Worm (Caenorhabditis elegans) whole organism, L3 larva: ENCODE results near the gene nhr-142.

Source experiments
- R02D3.7 ChIP-seq: fragments of 150-350 bp; optimal IDR thresholded peaks from 2 replicates; lab custom pipeline; 2014; ENCODE audit warnings: missing biosample characterization, missing genetic modification characterization
- ZK546.5 ChIP-seq: sonication (generic microtip); optimal IDR thresholded peaks from 2 replicates; lab custom pipeline; 2017; ENCODE audit warnings: missing biosample characterization, missing genetic modification characterization
- aly-2 ChIP-seq: fragments of 150-350 bp; optimal IDR thresholded peaks from 2 replicates; lab custom pipeline; 2014; ENCODE audit warnings: missing biosample characterization, missing genetic modification characterization
- ama-1 ChIP-seq: fragments of 150-350 bp; optimal IDR thresholded peaks from 2 replicates; lab custom pipeline; 2018
- ceh-16 ChIP-seq: sonication (generic microtip); optimal IDR thresholded peaks from 2 replicates; lab custom pipeline; 2017; ENCODE audit warnings: missing biosample characterization, missing genetic modification characterization
- ceh-28 ChIP-seq: fragments of 150-350 bp; optimal IDR thresholded peaks from 2 replicates; lab custom pipeline; 2014; ENCODE audit warnings: missing biosample characterization, missing genetic modification reagents, missing genetic modification characterization
- ceh-82 ChIP-seq: fragments of 150-350 bp; optimal IDR thresholded peaks from 2 replicates; lab custom pipeline; 2014; ENCODE audit warnings: missing biosample characterization, missing genetic modification characterization
- ceh-9 ChIP-seq: sonication (generic microtip); optimal IDR thresholded peaks from 2 replicates; lab custom pipeline; 2018; ENCODE audit warnings: missing biosample characterization, missing genetic modification characterization
- daf-12 ChIP-seq: fragments of 150-350 bp; optimal IDR thresholded peaks from 2 replicates; lab custom pipeline; 2014; ENCODE audit warnings: missing biosample characterization, missing genetic modification reagents, missing genetic modification characterization
- egl-27 ChIP-seq: sonication (generic microtip); optimal IDR thresholded peaks from 4 replicates; lab custom pipeline; 2017; ENCODE audit warnings: missing biosample characterization, missing genetic modification reagents, missing genetic modification characterization
- egl-5 ChIP-seq: fragments of 150-350 bp; optimal IDR thresholded peaks from 2 replicates; lab custom pipeline; 2017; ENCODE audit warnings: missing biosample characterization, missing genetic modification reagents, missing genetic modification characterization, inconsistent platforms
- elt-1 ChIP-seq: fragments of 150-350 bp; optimal IDR thresholded peaks from 2 replicates; lab custom pipeline; 2014; ENCODE audit warnings: missing biosample characterization, missing genetic modification characterization
- elt-2 ChIP-seq: sonication (generic microtip); optimal IDR thresholded peaks from 2 replicates; lab custom pipeline; 2016; ENCODE audit warnings: missing genetic modification reagents, mild to moderate bottlenecking, missing genetic modification characterization, missing compliant biosample characterization
- elt-3 ChIP-seq, 3 experiments: fragments of 150-350 bp in 1 of 3; sonication (generic microtip) in 2 of 3; optimal IDR thresholded peaks; 2 replicates in 2 of 3; 4 replicates in 1 of 3; lab custom pipeline; 2014 to 2017; ENCODE audit warnings: missing biosample characterization in 3 of 3, missing genetic modification characterization in 3 of 3
- eor-1 ChIP-seq, 2 experiments: fragments of 150-350 bp; optimal IDR thresholded peaks; 2 replicates each; lab custom pipeline; 2014 to 2018; ENCODE audit warnings: missing biosample characterization in 2 of 2, missing genetic modification characterization in 2 of 2
- fkh-10 ChIP-seq: sonication (generic microtip); optimal IDR thresholded peaks from 2 replicates; lab custom pipeline; 2017; ENCODE audit warnings: missing biosample characterization, missing genetic modification reagents, missing genetic modification characterization
- fkh-2 ChIP-seq: fragments of 150-350 bp; optimal IDR thresholded peaks from 2 replicates; lab custom pipeline; 2014; ENCODE audit warnings: missing biosample characterization, missing genetic modification reagents, missing genetic modification characterization
- fos-1 ChIP-seq: fragments of 150-350 bp; optimal IDR thresholded peaks from 2 replicates; lab custom pipeline; 2014; ENCODE audit warnings: missing biosample characterization, missing genetic modification characterization
- hmg-11 ChIP-seq: sonication (generic microtip); optimal IDR thresholded peaks from 2 replicates; lab custom pipeline; 2016; ENCODE audit warnings: missing genetic modification characterization, missing compliant biosample characterization
- jun-1 ChIP-seq: fragments of 150-350 bp; optimal IDR thresholded peaks from 2 replicates; lab custom pipeline; 2014; ENCODE audit warnings: missing biosample characterization, missing genetic modification reagents, missing genetic modification characterization
- lin-39 ChIP-seq: fragments of 150-350 bp; optimal IDR thresholded peaks from 2 replicates; lab custom pipeline; 2018; ENCODE audit warnings: missing biosample characterization, missing genetic modification reagents, missing genetic modification characterization
- lsy-12 ChIP-seq: sonication (generic microtip); optimal IDR thresholded peaks from 2 replicates; lab custom pipeline; 2016; ENCODE audit warnings: mild to moderate bottlenecking, missing genetic modification characterization, missing compliant biosample characterization
- mdl-1 ChIP-seq: fragments of 150-350 bp; optimal IDR thresholded peaks from 2 replicates; lab custom pipeline; 2014; ENCODE audit warnings: missing biosample characterization, missing genetic modification characterization
- mml-1 ChIP-seq: fragments of 150-350 bp; sonication (generic microtip); optimal IDR thresholded peaks from 3 replicates; lab custom pipeline; 2014; ENCODE audit warnings: missing biosample characterization, missing genetic modification characterization
- nfya-1 ChIP-seq: sonication (generic microtip); optimal IDR thresholded peaks from 2 replicates; lab custom pipeline; 2017; ENCODE audit warnings: missing genetic modification characterization, mild to moderate bottlenecking, missing compliant biosample characterization, antibody characterized with exemption, moderate library complexity; ENCODE audit not compliant: insufficient read depth
- nhr-11 ChIP-seq: fragments of 150-350 bp; optimal IDR thresholded peaks from 2 replicates; lab custom pipeline; 2014; ENCODE audit warnings: missing biosample characterization, missing genetic modification characterization
- nhr-12 ChIP-seq: fragments of 150-350 bp; optimal IDR thresholded peaks from 2 replicates; lab custom pipeline; 2014; ENCODE audit warnings: missing biosample characterization, missing genetic modification characterization
- nhr-23 ChIP-seq: fragments of 150-350 bp; optimal IDR thresholded peaks from 2 replicates; lab custom pipeline; 2014; ENCODE audit warnings: missing biosample characterization, missing genetic modification reagents, missing genetic modification characterization
- nhr-237 ChIP-seq: fragments of 150-350 bp; optimal IDR thresholded peaks from 2 replicates; lab custom pipeline; 2014; ENCODE audit warnings: missing biosample characterization, missing genetic modification characterization
- nhr-25 ChIP-seq: sonication (generic microtip); optimal IDR thresholded peaks from 2 replicates; lab custom pipeline; 2017; ENCODE audit warnings: missing biosample characterization, missing genetic modification characterization
- nhr-28 ChIP-seq: fragments of 150-350 bp; optimal IDR thresholded peaks from 2 replicates; lab custom pipeline; 2014; ENCODE audit warnings: missing biosample characterization, missing genetic modification characterization
- nhr-43 ChIP-seq: sonication (generic microtip); optimal IDR thresholded peaks from 2 replicates; lab custom pipeline; 2016; ENCODE audit warnings: mild to moderate bottlenecking, missing genetic modification characterization, missing compliant biosample characterization; ENCODE audit not compliant: poor library complexity, severe bottlenecking
- nhr-67 ChIP-seq: fragments of 150-350 bp; optimal IDR thresholded peaks from 2 replicates; lab custom pipeline; 2014; ENCODE audit warnings: missing biosample characterization, missing genetic modification characterization
- nhr-76 ChIP-seq: fragments of 150-350 bp; sonication (generic microtip); optimal IDR thresholded peaks from 5 replicates; lab custom pipeline; 2014; ENCODE audit warnings: missing biosample characterization, missing genetic modification characterization
- nhr-77 ChIP-seq: fragments of 150-350 bp; optimal IDR thresholded peaks from 2 replicates; lab custom pipeline; 2014; ENCODE audit warnings: missing biosample characterization, missing genetic modification characterization
- pha-4 ChIP-seq: fragments of 150-350 bp; optimal IDR thresholded peaks from 2 replicates; lab custom pipeline; 2014; ENCODE audit warnings: missing biosample characterization, missing genetic modification reagents, missing genetic modification characterization
- pqm-1 ChIP-seq: fragments of 150-350 bp; optimal IDR thresholded peaks from 2 replicates; lab custom pipeline; 2017; ENCODE audit warnings: missing biosample characterization, missing genetic modification characterization, inconsistent platforms
- sea-2 ChIP-seq: fragments of 150-350 bp; sonication (generic microtip); optimal IDR thresholded peaks from 4 replicates; lab custom pipeline; 2014; ENCODE audit warnings: missing biosample characterization, missing genetic modification reagents, missing genetic modification characterization
- skn-1 ChIP-seq: fragments of 150-350 bp; optimal IDR thresholded peaks from 2 replicates; lab custom pipeline; 2014; ENCODE audit warnings: missing biosample characterization, missing genetic modification characterization
- snpc-4 ChIP-seq: fragments of 150-350 bp; optimal IDR thresholded peaks from 2 replicates; lab custom pipeline; 2014; ENCODE audit warnings: missing biosample characterization, missing genetic modification characterization
- tbx-2 ChIP-seq: sonication (generic microtip); optimal IDR thresholded peaks from 2 replicates; lab custom pipeline; 2016; ENCODE audit warnings: mild to moderate bottlenecking, missing genetic modification characterization, missing compliant biosample characterization
- unc-62 ChIP-seq: fragments of 150-350 bp; sonication (generic microtip); optimal IDR thresholded peaks from 4 replicates; lab custom pipeline; 2014; ENCODE audit warnings: missing biosample characterization, missing genetic modification reagents, missing genetic modification characterization
- zag-1 ChIP-seq: fragments of 150-350 bp; optimal IDR thresholded peaks from 2 replicates; lab custom pipeline; 2014; ENCODE audit warnings: missing biosample characterization, missing genetic modification characterization
- ztf-11 ChIP-seq: fragments of 150-350 bp; optimal IDR thresholded peaks from 2 replicates; lab custom pipeline; 2014; ENCODE audit warnings: missing biosample characterization, missing genetic modification characterization
- ztf-4 ChIP-seq: fragments of 150-350 bp; optimal IDR thresholded peaks from 2 replicates; lab custom pipeline; 2014; ENCODE audit warnings: missing biosample characterization, missing genetic modification characterization

Gene nhr-142

DNA sequence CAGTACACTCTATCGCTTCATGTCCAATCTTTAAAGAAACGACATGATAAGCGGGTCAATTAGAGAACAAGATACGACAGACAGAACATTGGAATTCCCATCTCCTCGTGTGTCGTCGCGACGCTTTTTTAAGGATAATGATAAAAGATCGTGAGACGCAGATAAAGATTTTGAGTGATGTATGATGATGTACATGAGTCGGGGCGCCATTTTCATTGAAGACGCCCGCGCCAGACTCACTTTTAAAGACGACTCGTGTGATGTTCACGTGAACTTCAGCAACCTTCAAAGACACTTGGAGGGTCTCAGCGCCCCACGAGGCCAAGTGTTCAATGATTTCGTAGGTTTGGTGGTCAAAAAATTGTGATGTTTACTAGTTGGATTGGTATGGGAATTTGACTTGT, 22.1 kb downstream of the nhr-142 start:
- TF ChIP-seq elt-1 (tag; lab: Kevin White, UChicago): peak; percentile 20
- no peak for TF ChIP-seq eor-1 (tag; optimal IDR thresholded peaks at IDR 0.05; lab: Kevin White, UChicago)
- peak; percentile 42 for TF ChIP-seq nfya-1 (tag; lab: Kevin White, UChicago)
- no peak for TF ChIP-seq nhr-28 (tag; lab: Kevin White, UChicago)
- TF ChIP-seq zag-1 (tag; lab: Kevin White, UChicago): no peak
- TF ChIP-seq elt-2 (tag; lab: Kevin White, UChicago): peak; percentile 87
- no peak for TF ChIP-seq nhr-11
- TF ChIP-seq nhr-43 (tag; lab: Kevin White, UChicago): peak; percentile 88
- peak; percentile 45 for TF ChIP-seq egl-27 (tag; lab: Kevin White, UChicago)
- TF ChIP-seq sea-2 (GFP tag; lab: Kevin White, UChicago): no peak
- TF ChIP-seq ama-1 (lab: Kevin White, UChicago): no peak
- no peak for TF ChIP-seq nhr-76 (tag; lab: Kevin White, UChicago)
- TF ChIP-seq ceh-28: peak; percentile 54
- no peak for TF ChIP-seq nhr-12
- no peak for TF ChIP-seq pha-4 (tag; lab: Kevin White, UChicago)
- TF ChIP-seq nhr-25 (tag; lab: Kevin White, UChicago): peak; percentile 62
- peak; percentile 32 for TF ChIP-seq tbx-2 (tag; lab: Kevin White, UChicago)
- TF ChIP-seq ZK546.5 (tag; lab: Kevin White, UChicago): no peak
- no peak for TF ChIP-seq fkh-2 (tag; lab: Kevin White, UChicago)
- peak; percentile 45 for TF ChIP-seq unc-62 (GFP tag; lab: Kevin White, UChicago)
- no peak for TF ChIP-seq ceh-16
- no peak for TF ChIP-seq fos-1
- no peak for TF ChIP-seq nhr-77 (tag; lab: Kevin White, UChicago)
- TF ChIP-seq ztf-11 (tag; lab: Kevin White, UChicago): no peak
- no peak for TF ChIP-seq snpc-4 (tag; lab: Kevin White, UChicago)
- no peak for TF ChIP-seq lsy-12 (tag; lab: Kevin White, UChicago)
- peak; percentile 7 for TF ChIP-seq mdl-1 (tag; lab: Kevin White, UChicago)
- TF ChIP-seq daf-12: no peak
- peak; percentile 95 for TF ChIP-seq nhr-23 (tag; lab: Kevin White, UChicago)
- TF ChIP-seq hmg-11 (tag; lab: Kevin White, UChicago): no peak
- TF ChIP-seq mml-1: peak; percentile 63
- TF ChIP-seq nhr-67: no peak
- TF ChIP-seq R02D3.7 (tag; lab: Kevin White, UChicago): no peak
- no peak for TF ChIP-seq skn-1 (tag; lab: Kevin White, UChicago)
- TF ChIP-seq jun-1 (tag; lab: Kevin White, UChicago): peak; percentile 56
- TF ChIP-seq pqm-1 (tag; lab: Kevin White, UChicago): peak; percentile 72
- TF ChIP-seq ceh-9 (tag; lab: Kevin White, UChicago): no peak
- peak; percentile 42 for TF ChIP-seq lin-39
- TF ChIP-seq egl-5 (tag; lab: Kevin White, UChicago): peak; percentile 24
- no peak for TF ChIP-seq aly-2 (tag; lab: Kevin White, UChicago)
- TF ChIP-seq nhr-237 (tag; lab: Kevin White, UChicago): no peak
- no peak for TF ChIP-seq ztf-4 (tag; lab: Kevin White, UChicago)
- TF ChIP-seq elt-3 (tag; optimal IDR thresholded peaks at IDR 0.05; lab: Kevin White, UChicago): peak in 2 of 3 experiments; percentile 18 to 63
- no peak for TF ChIP-seq ceh-82 (tag; lab: Kevin White, UChicago)
- no peak for TF ChIP-seq fkh-10 (GFP tag; lab: Kevin White, UChicago)
- TF ChIP-seq, all 47 proteins: peak for 17

DNA sequence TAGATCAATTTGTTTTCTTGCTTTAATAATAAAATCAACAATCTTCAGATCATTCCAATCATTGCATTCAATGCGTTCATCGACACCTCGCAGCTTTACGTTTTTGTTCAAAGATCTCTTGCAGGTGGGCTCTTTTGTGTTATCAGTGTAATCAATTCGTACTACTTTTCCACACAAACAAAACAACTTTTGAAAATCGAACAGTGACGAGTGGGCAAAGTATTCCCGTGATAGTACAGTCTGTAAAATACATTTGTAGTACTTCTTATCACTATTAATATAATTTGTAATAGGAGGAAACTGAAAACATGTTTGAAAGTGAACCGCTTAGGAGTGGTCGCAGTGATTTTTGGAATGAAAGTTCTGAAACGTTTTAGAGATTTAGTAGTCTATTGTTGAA, 25.3 kb downstream of the nhr-142 start, which contains the start of gene pgph-2:
Gene pgph-2, plus strand, starts transcription at position 47 of the 400 bp plus-strand sequence.
- TF ChIP-seq pha-4 (tag; lab: Kevin White, UChicago) (peak; percentile 18), pqm-1 (tag; lab: Kevin White, UChicago) (peak; percentile 76), daf-12 (no peak), sea-2 (GFP tag; lab: Kevin White, UChicago) (no peak), elt-2 (tag; lab: Kevin White, UChicago) (peak; percentile 74)
